Fruit fly (Drosophila melanogaster) whole organism, embryonic: Measurements from ENCODE around the gene Sdhaf3.

Experiments used
- Ada2b ChIP-seq: fragments of 200-800 bp; sonication (Bioruptor generic); IDR thresholded peaks from 2 replicates; pipeline ENCODE4 v1.3.6; 2022; ENCODE audit warnings: missing biosample characterization, missing genetic modification characterization
- Awh ChIP-seq: fragments of 200-800 bp; sonication (Bioruptor generic); IDR thresholded peaks from 2 replicates; pipeline ENCODE4, ENCODE4 v1.3.6; 2022; ENCODE audit warnings: missing biosample characterization, missing genetic modification characterization
- CG1024 ChIP-seq: fragments of 200-800 bp; sonication (Bioruptor generic); IDR thresholded peaks from 2 replicates; pipeline ENCODE4 v1.3.6; 2022; ENCODE audit warnings: missing biosample characterization, missing genetic modification characterization
- CG10431 ChIP-seq: fragments of 200-800 bp; sonication (Bioruptor generic); optimal IDR thresholded peaks from 3 replicates; lab custom pipeline; 2018; ENCODE audit warnings: missing biosample characterization, mild to moderate bottlenecking, missing genetic modification characterization
- CG13123 ChIP-seq: fragments of 200-800 bp; sonication (Bioruptor generic); optimal IDR thresholded peaks from 2 replicates; lab custom pipeline; 2016; ENCODE audit warnings: missing biosample characterization, missing genetic modification characterization
- CG14860 ChIP-seq: fragments of 200-800 bp; sonication (Bioruptor generic); IDR thresholded peaks from 3 replicates; pipeline ENCODE4 v1.3.6; 2022; ENCODE audit warnings: missing biosample characterization, missing genetic modification characterization; ENCODE audit not compliant: partially characterized antibody
- CG15601 ChIP-seq: fragments of 200-800 bp; sonication (Bioruptor generic); optimal IDR thresholded peaks from 3 replicates; lab custom pipeline; 2019; ENCODE audit warnings: missing biosample characterization, mild to moderate bottlenecking, missing genetic modification characterization, moderate library complexity
- CG2120 ChIP-seq: fragments of 200-800 bp; sonication (Bioruptor generic); optimal IDR thresholded peaks from 3 replicates; lab custom pipeline; 2016; ENCODE audit warnings: missing biosample characterization, missing genetic modification characterization
- CG30020 ChIP-seq: fragments of 200-800 bp; optimal IDR thresholded peaks from 2 replicates; lab custom pipeline; 2019; ENCODE audit warnings: missing biosample characterization, mild to moderate bottlenecking, missing genetic modification characterization, moderate library complexity
- CG31365 ChIP-seq: fragments of 200-800 bp; sonication (Bioruptor generic); optimal IDR thresholded peaks from 2 replicates; lab custom pipeline; 2018; ENCODE audit warnings: missing biosample characterization, mild to moderate bottlenecking, missing genetic modification characterization
- CG32532 ChIP-seq: fragments of 200-800 bp; sonication (Bioruptor generic); IDR thresholded peaks from 2 replicates; pipeline ENCODE4 v1.3.6; 2022; ENCODE audit warnings: missing biosample characterization, missing genetic modification characterization
- CG4360 ChIP-seq: fragments of 200-800 bp; sonication (Bioruptor generic); IDR thresholded peaks from 2 replicates; pipeline ENCODE4 v1.3.6; 2022; ENCODE audit warnings: missing biosample characterization, missing genetic modification characterization
- CG4854 ChIP-seq: fragments of 200-800 bp; sonication (Bioruptor generic); optimal IDR thresholded peaks from 2 replicates; lab custom pipeline; 2016; ENCODE audit warnings: missing biosample characterization, missing genetic modification characterization, inconsistent platforms
- CG5245 ChIP-seq: fragments of 200-800 bp; sonication (Bioruptor generic); optimal IDR thresholded peaks from 3 replicates; lab custom pipeline; 2016; ENCODE audit warnings: missing biosample characterization, missing genetic modification characterization
- CG6254 ChIP-seq: fragments of 200-800 bp; sonication (Bioruptor generic); optimal IDR thresholded peaks from 3 replicates; lab custom pipeline; 2017; ENCODE audit warnings: mild to moderate bottlenecking, missing biosample characterization, missing genetic modification reagents, missing genetic modification characterization
- CG6272 ChIP-seq: fragments of 200-800 bp; sonication (Bioruptor generic); IDR thresholded peaks from 2 replicates; pipeline ENCODE4 v1.3.6; 2022; ENCODE audit warnings: missing biosample characterization, missing genetic modification characterization
- CG7928 ChIP-seq: fragments of 200-800 bp; sonication (Bioruptor generic); optimal IDR thresholded peaks from 2 replicates; lab custom pipeline; 2017; ENCODE audit warnings: missing biosample characterization, mild to moderate bottlenecking, missing genetic modification characterization
- CG9797 ChIP-seq: fragments of 200-800 bp; sonication (Bioruptor generic); optimal IDR thresholded peaks from 3 replicates; lab custom pipeline; 2018; ENCODE audit warnings: missing biosample characterization, mild to moderate bottlenecking, missing genetic modification characterization
- CHES-1-like ChIP-seq: fragments of 200-800 bp; sonication (Bioruptor generic); optimal IDR thresholded peaks from 2 replicates; lab custom pipeline; 2016; ENCODE audit warnings: missing biosample characterization, missing genetic modification characterization
- D19B ChIP-seq: fragments of 200-800 bp; sonication (Bioruptor generic); optimal IDR thresholded peaks from 2 replicates; lab custom pipeline; 2017; ENCODE audit warnings: missing biosample characterization, mild to moderate bottlenecking, missing genetic modification characterization
- Fer1 ChIP-seq: fragments of 200-800 bp; sonication (Bioruptor generic); optimal IDR thresholded peaks from 2 replicates; lab custom pipeline; 2017; ENCODE audit warnings: missing biosample characterization, mild to moderate bottlenecking, missing genetic modification characterization
- HLH3B ChIP-seq: fragments of 200-800 bp; sonication (Bioruptor generic); IDR thresholded peaks from 2 replicates; pipeline ENCODE4 v1.3.6; 2022; ENCODE audit warnings: missing biosample characterization, missing genetic modification characterization
- HLHmδ ChIP-seq: fragments of 200-800 bp; sonication (Bioruptor generic); optimal IDR thresholded peaks from 2 replicates; lab custom pipeline; 2018; ENCODE audit warnings: missing biosample characterization, mild to moderate bottlenecking, missing genetic modification characterization, moderate library complexity
- Hr78 ChIP-seq, 2 experiments: fragments of 200-800 bp in 1 of 2; fragments of >200 bp in 1 of 2; sonication (Bioruptor generic) in 1 of 2; optimal IDR thresholded peaks; 2 replicates each; lab custom pipeline; 2017 to 2019; ENCODE audit warnings: missing biosample characterization in 2 of 2, missing genetic modification characterization in 2 of 2, mild to moderate bottlenecking in 1 of 2, moderate library complexity in 1 of 2
- MESR4 ChIP-seq: fragments of 200-800 bp; sonication (Bioruptor generic); optimal IDR thresholded peaks from 2 replicates; lab custom pipeline; 2018; ENCODE audit warnings: missing biosample characterization, mild to moderate bottlenecking, missing genetic modification characterization, moderate library complexity
- Mad ChIP-seq: fragments of 200-800 bp; sonication (Bioruptor generic); optimal IDR thresholded peaks from 2 replicates; lab custom pipeline; 2016; ENCODE audit warnings: missing biosample characterization, missing genetic modification characterization
- Nf-YB ChIP-seq: fragments of 200-800 bp; sonication (Bioruptor generic); optimal IDR thresholded peaks from 3 replicates; lab custom pipeline; 2019; ENCODE audit warnings: missing biosample characterization, mild to moderate bottlenecking, missing genetic modification characterization, moderate library complexity
- NfI ChIP-seq: fragments of 200-800 bp; sonication (Bioruptor generic); optimal IDR thresholded peaks from 3 replicates; lab custom pipeline; 2018; ENCODE audit warnings: missing biosample characterization, mild to moderate bottlenecking, missing genetic modification characterization, moderate library complexity
- Opbp ChIP-seq: fragments of 200-800 bp; sonication (Bioruptor generic); IDR thresholded peaks from 3 replicates; pipeline ENCODE4 v1.3.6; 2022; ENCODE audit warnings: missing biosample characterization, missing genetic modification characterization; ENCODE audit not compliant: partially characterized antibody
- TFAM ChIP-seq: fragments of 200-800 bp; sonication (Bioruptor generic); optimal IDR thresholded peaks from 2 replicates; lab custom pipeline; 2017; ENCODE audit warnings: missing biosample characterization, missing genetic modification characterization, inconsistent platforms
- Vsx1 ChIP-seq: fragments of 200-800 bp; sonication (Bioruptor generic); optimal IDR thresholded peaks from 2 replicates; lab custom pipeline; 2017; ENCODE audit warnings: missing biosample characterization, mild to moderate bottlenecking, missing genetic modification characterization, missing genetic modification reagents
- az2 ChIP-seq: fragments of 200-800 bp; sonication (Bioruptor generic); optimal IDR thresholded peaks from 3 replicates; lab custom pipeline; 2016; ENCODE audit warnings: missing biosample characterization, missing genetic modification characterization
- bbx ChIP-seq: fragments of 200-800 bp; sonication (Bioruptor generic); IDR thresholded peaks from 2 replicates; pipeline ENCODE4 v1.3.6; 2022; ENCODE audit warnings: missing biosample characterization, missing genetic modification characterization; ENCODE audit not compliant: partially characterized antibody
- bcd ChIP-seq: fragments of 200-800 bp; sonication (Bioruptor generic); optimal IDR thresholded peaks from 2 replicates; lab custom pipeline; 2017; ENCODE audit warnings: missing biosample characterization, mild to moderate bottlenecking, missing genetic modification characterization
- bigmax ChIP-seq: fragments of 200-800 bp; sonication (Bioruptor generic); optimal IDR thresholded peaks from 2 replicates; lab custom pipeline; 2018; ENCODE audit warnings: missing biosample characterization, mild to moderate bottlenecking, missing genetic modification characterization
- ci ChIP-seq: fragments of 200-800 bp; sonication (Bioruptor generic); IDR thresholded peaks from 3 replicates; pipeline ENCODE4 v1.3.6; 2022; ENCODE audit warnings: missing biosample characterization, missing genetic modification characterization
- dan ChIP-seq: fragments of 200-800 bp; sonication (Bioruptor generic); IDR thresholded peaks from 2 replicates; pipeline ENCODE4 v1.3.6; 2022; ENCODE audit warnings: missing biosample characterization, missing genetic modification characterization
- gcm ChIP-seq: fragments of 200-800 bp; sonication (Bioruptor generic); optimal IDR thresholded peaks from 2 replicates; lab custom pipeline; 2019; ENCODE audit warnings: missing biosample characterization, mild to moderate bottlenecking, missing genetic modification characterization, moderate library complexity
- ken ChIP-seq: fragments of 200-800 bp; sonication (Bioruptor generic); IDR thresholded peaks from 3 replicates; pipeline ENCODE4 v1.3.6; 2022; ENCODE audit warnings: missing biosample characterization, missing genetic modification characterization
- nom ChIP-seq: fragments of 200-800 bp; sonication (Bioruptor generic); optimal IDR thresholded peaks from 2 replicates; lab custom pipeline; 2017; ENCODE audit warnings: missing biosample characterization, missing genetic modification characterization, mild to moderate bottlenecking, moderate library complexity, missing genetic modification reagents
- oc ChIP-seq: fragments of 200-800 bp; sonication (Bioruptor generic); optimal IDR thresholded peaks from 2 replicates; lab custom pipeline; 2018; ENCODE audit warnings: missing biosample characterization, mild to moderate bottlenecking, missing genetic modification characterization, moderate library complexity
- pan ChIP-seq, 4 experiments: fragments of >200 bp in 3 of 4; fragments of 200-800 bp in 1 of 4; sonication (Bioruptor generic) in 1 of 4; optimal IDR thresholded peaks in 3 of 4; IDR thresholded peaks in 1 of 4; 2 replicates each; pipeline versions ENCODE4 v1.3.6 to Lab custom; 2017 to 2022; ENCODE audit warnings: missing biosample characterization in 2 of 4, missing genetic modification characterization in 2 of 4, mixed read lengths in 1 of 4
- pho ChIP-seq: fragments of 200-800 bp; sonication (Bioruptor generic); optimal IDR thresholded peaks from 2 replicates; lab custom pipeline; 2016; ENCODE audit warnings: missing biosample characterization, missing genetic modification characterization
- prd ChIP-seq, 3 experiments: fragments of >200 bp in 2 of 3; fragments of 200-800 bp in 1 of 3; sonication (Bioruptor generic) in 1 of 3; optimal IDR thresholded peaks in 2 of 3; IDR thresholded peaks in 1 of 3; 2 replicates in 2 of 3; 3 replicates in 1 of 3; pipeline versions ENCODE4 v1.3.6 to Lab custom; 2017 to 2022; ENCODE audit warnings: missing biosample characterization in 1 of 3, missing genetic modification characterization in 1 of 3
- rib ChIP-seq: fragments of 200-800 bp; sonication (Bioruptor generic); IDR thresholded peaks from 2 replicates; pipeline ENCODE4 v1.3.6; 2022; ENCODE audit warnings: missing biosample characterization, missing genetic modification characterization
- salm ChIP-seq: fragments of 200-800 bp; sonication (Bioruptor generic); optimal IDR thresholded peaks from 2 replicates; lab custom pipeline; 2018; ENCODE audit warnings: missing biosample characterization, mild to moderate bottlenecking, missing genetic modification characterization
- sim ChIP-seq: fragments of 200-800 bp; sonication (Bioruptor generic); IDR thresholded peaks from 2 replicates; pipeline ENCODE4 v1.3.6; 2022; ENCODE audit warnings: missing biosample characterization, missing genetic modification characterization
- sna ChIP-seq: fragments of 200-800 bp; sonication (Bioruptor generic); IDR thresholded peaks from 2 replicates; pipeline ENCODE4 v1.3.6; 2022; ENCODE audit warnings: missing biosample characterization, missing genetic modification characterization; ENCODE audit not compliant: partially characterized antibody
- sug ChIP-seq: fragments of 200-800 bp; optimal IDR thresholded peaks from 2 replicates; lab custom pipeline; 2019; ENCODE audit warnings: missing biosample characterization, mild to moderate bottlenecking, missing genetic modification characterization, moderate library complexity
- zen ChIP-seq: fragments of 200-800 bp; sonication (Bioruptor generic); optimal IDR thresholded peaks from 3 replicates; lab custom pipeline; 2018; ENCODE audit warnings: missing biosample characterization, mild to moderate bottlenecking, missing genetic modification characterization, moderate library complexity

The Sdhaf3 gene

DNA sequence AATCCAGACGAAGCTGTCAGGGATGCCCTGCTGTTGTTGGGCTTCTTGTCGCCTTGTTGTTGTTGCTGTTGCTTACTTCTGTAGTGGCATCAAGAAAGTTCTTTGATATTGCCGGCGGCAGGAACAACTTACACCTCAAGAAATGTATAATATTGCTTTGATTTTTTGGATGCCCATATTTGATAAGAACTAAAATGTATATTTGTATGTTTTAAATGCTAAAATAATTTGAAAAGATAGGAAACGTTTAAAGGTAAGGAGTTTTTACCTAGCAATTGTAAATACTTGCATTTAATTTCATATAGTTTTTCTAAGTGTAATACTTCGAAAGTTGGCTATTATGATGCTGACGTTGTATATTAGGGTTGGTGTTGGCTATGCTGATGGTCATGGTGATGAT lies 27.9 kb upstream of the Sdhaf3 start (continued):
- TF ChIP-seq CG4854 (GFP tag; lab: Kevin White, UChicago) = no peak
- no peak for TF ChIP-seq CHES-1-like (GFP tag; lab: Kevin White, UChicago)
- no peak for TF ChIP-seq Vsx1 (GFP tag; lab: Kevin White, UChicago)
- no peak for TF ChIP-seq bbx
- TF ChIP-seq bigmax (GFP tag; lab: Kevin White, UChicago) = no peak
- no peak for TF ChIP-seq CG30020
- no peak for TF ChIP-seq CG14860 (GFP tag; lab: Robert Waterston, UW)
- TF ChIP-seq CG4360 (GFP tag; lab: Robert Waterston, UW) = peak; percentile 29; the same call in 1 of the 2 replicates
- no peak for TF ChIP-seq HLHmδ (GFP tag; lab: Kevin White, UChicago)
- TF ChIP-seq CG2120 (GFP tag; lab: Kevin White, UChicago) = peak; percentile 20
- TF ChIP-seq NfI (GFP tag; lab: Kevin White, UChicago) = no peak
- no peak for TF ChIP-seq Awh (GFP tag; lab: Robert Waterston, UW)
- no peak for TF ChIP-seq pho (GFP tag; lab: Kevin White, UChicago)
- TF ChIP-seq sna (GFP tag; lab: Robert Waterston, UW) = no peak
- no peak for TF ChIP-seq CG6272 (GFP tag; lab: Robert Waterston, UW)
- no peak for TF ChIP-seq CG5245 (GFP tag; lab: Kevin White, UChicago)
- TF ChIP-seq ci (GFP tag; lab: Robert Waterston, UW) = no peak
- no peak for TF ChIP-seq Mad (GFP tag; lab: Kevin White, UChicago)
- no peak for TF ChIP-seq sim
- peak; percentile 48 for TF ChIP-seq Fer1 (GFP tag; lab: Kevin White, UChicago)
- TF ChIP-seq prd (optimal IDR thresholded peaks at IDR 0.05; lab: Kevin White, UChicago) = no peak
- TF ChIP-seq prd (GFP tag; IDR thresholded peaks at IDR 0.05; lab: Robert Waterston, UW) = no peak
- TF ChIP-seq CG9797 = no peak
- TF ChIP-seq CG10431 (GFP tag; lab: Kevin White, UChicago) = no peak
- no peak for TF ChIP-seq CG13123 (GFP tag; lab: Kevin White, UChicago)
- no peak for TF ChIP-seq dan (GFP tag; lab: Robert Waterston, UW)
- TF ChIP-seq CG7928 (GFP tag; lab: Kevin White, UChicago) = no peak
- TF ChIP-seq CG15601 (tag; lab: Kevin White, UChicago) = peak; percentile 36
- no peak for TF ChIP-seq salm (tag; lab: Kevin White, UChicago)
- no peak for TF ChIP-seq pan (optimal IDR thresholded peaks at IDR 0.05; lab: Kevin White, UChicago)
- peak in 1 of 2 experiments; percentile 45 for TF ChIP-seq pan (GFP tag; optimal IDR thresholded peaks at IDR 0.05 in 1 of 2, IDR thresholded peaks at IDR 0.05 in 1 of 2)
- TF ChIP-seq Nf-YB (GFP tag; lab: Kevin White, UChicago) = peak; percentile 22
- peak; percentile 45 for TF ChIP-seq oc (tag; lab: Kevin White, UChicago)
- peak; percentile 13 for TF ChIP-seq gcm (GFP tag; lab: Kevin White, UChicago)
- no peak for TF ChIP-seq Ada2b (GFP tag; lab: Robert Waterston, UW)
- TF ChIP-seq CG31365 (tag; lab: Kevin White, UChicago) = no peak
- no peak for TF ChIP-seq Hr78 (GFP tag; optimal IDR thresholded peaks at IDR 0.05; lab: Kevin White, UChicago)
- no peak for TF ChIP-seq CG1024
- no peak for TF ChIP-seq CG32532
- no peak for TF ChIP-seq CG6254 (GFP tag; lab: Kevin White, UChicago)
- no peak for TF ChIP-seq MESR4 (GFP tag; lab: Kevin White, UChicago)
- TF ChIP-seq nom = no peak
- TF ChIP-seq zen (tag; lab: Kevin White, UChicago) = no peak
- no peak for TF ChIP-seq sug (tag; lab: Kevin White, UChicago)
- TF ChIP-seq rib (GFP tag; lab: Robert Waterston, UW) = no peak
- TF ChIP-seq D19B (GFP tag; lab: Kevin White, UChicago) = no peak
- TF ChIP-seq HLH3B (GFP tag; lab: Robert Waterston, UW) = no peak
- no peak for TF ChIP-seq az2
- TF ChIP-seq TFAM (GFP tag; lab: Kevin White, UChicago) = no peak
- TF ChIP-seq Opbp (GFP tag; lab: Robert Waterston, UW) = no peak
- peak; percentile 6 for TF ChIP-seq bcd (GFP tag; lab: Kevin White, UChicago)
- no peak; the same call in 2 of the 3 replicates for TF ChIP-seq ken (GFP tag; lab: Robert Waterston, UW)
